Fruit fly (Drosophila melanogaster): Measurements from ENCODE around the gene Iml1.

Gene Iml1

dm6 chr3L:1502086-1502893 lies 31.5 kb downstream of the Iml1 start, which contains the start of the genes hfp and Psa:
hfp (minus strand) TSS chr3L:1502590.
Psa (plus strand) TSS chr3L:1502843.
- TF ChIP-seq gl (tag; optimal IDR thresholded peaks at IDR 0.05): no peak
- no peak for TF ChIP-seq CG32121 (GFP tag; IDR thresholded peaks at IDR 0.05)
- no peak for TF ChIP-seq CG9948 (tag; optimal IDR thresholded peaks at IDR 0.05)
- TF ChIP-seq Pif1A (GFP tag; optimal IDR thresholded peaks at IDR 0.05): no peak
- TF ChIP-seq CG8159 (tag; optimal IDR thresholded peaks at IDR 0.05): no peak
- no peak for TF ChIP-seq CG4496 (GFP tag; IDR thresholded peaks at IDR 0.05)
- TF ChIP-seq CG34367 (tag; optimal IDR thresholded peaks at IDR 0.05): no peak
- TF ChIP-seq CG14655 (GFP tag; optimal IDR thresholded peaks at IDR 0.05): no peak
- no peak for TF ChIP-seq Snoo (tag; optimal IDR thresholded peaks at IDR 0.05)
- TF ChIP-seq Ets98B (GFP tag; IDR thresholded peaks at IDR 0.05): no peak
- no peak for TF ChIP-seq EcR (GFP tag; optimal IDR thresholded peaks at IDR 0.05)
- TF ChIP-seq CG8301 (tag; optimal IDR thresholded peaks at IDR 0.05): no peak
- no peak for TF ChIP-seq CG15710 (tag; optimal IDR thresholded peaks at IDR 0.05)

DNA sequence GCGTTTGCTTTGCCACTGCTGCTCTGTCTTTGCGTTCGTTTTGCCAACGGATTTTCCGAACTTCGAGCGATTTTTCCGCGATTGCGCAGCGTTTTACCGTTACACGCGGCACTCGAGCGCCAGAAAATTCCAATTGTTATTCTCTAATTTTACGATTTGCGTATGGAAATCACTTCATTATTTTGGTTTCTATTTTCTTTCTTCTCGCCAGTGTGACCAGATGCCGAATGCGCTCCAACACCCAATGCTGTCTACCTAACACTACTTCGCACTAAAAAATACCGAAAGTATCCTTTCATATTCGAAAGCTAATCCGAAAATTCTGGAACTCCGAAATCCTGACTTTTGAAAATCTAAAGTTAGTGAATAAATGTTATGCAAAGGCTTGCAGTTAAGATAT lies 37.4 kb downstream of the Iml1 start, which contains the start of gene CG12084:
Gene CG12084 (minus strand): TSS at position 236 of the 400 bp plus-strand sequence.
- TF ChIP-seq CG8301 (tag; optimal IDR thresholded peaks at IDR 0.05) (no peak), CG9948 (tag; optimal IDR thresholded peaks at IDR 0.05) (no peak), D1 (tag; optimal IDR thresholded peaks at IDR 0.05) (no peak), CG13204 (GFP tag; optimal IDR thresholded peaks at IDR 0.05) (no peak), CG12605 (GFP tag; IDR thresholded peaks at IDR 0.05) (peak; percentile 9; the same call in 1 of the 2 replicates), CG17806 (tag; optimal IDR thresholded peaks at IDR 0.05) (no peak), rn (GFP tag; IDR thresholded peaks at IDR 0.05) (no peak)

DNA sequence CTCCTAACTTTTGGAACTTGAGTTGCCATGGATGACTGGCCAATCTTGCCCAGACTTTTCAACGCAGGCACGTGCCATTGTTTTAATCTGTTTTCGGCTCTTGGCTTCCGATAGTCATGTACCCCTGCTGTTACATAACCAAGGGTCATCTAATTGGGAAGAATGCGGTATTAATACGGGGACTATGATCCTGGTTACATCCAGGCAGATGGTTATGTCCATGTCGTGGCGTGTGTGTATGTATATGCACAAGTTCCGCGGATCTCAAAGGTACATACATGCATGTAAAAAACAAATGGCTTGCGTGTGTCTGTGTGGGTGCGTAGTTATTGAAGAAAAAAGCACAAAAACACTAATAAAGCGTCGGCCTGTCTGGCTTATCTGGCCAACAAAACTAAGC lies 38.0 kb downstream of the Iml1 start:
- no peak for TF ChIP-seq CG17806 (tag; optimal IDR thresholded peaks at IDR 0.05)
- TF ChIP-seq gl (tag; optimal IDR thresholded peaks at IDR 0.05): no peak
- TF ChIP-seq CG8301 (tag; optimal IDR thresholded peaks at IDR 0.05): no peak
- TF ChIP-seq EcR (GFP tag; optimal IDR thresholded peaks at IDR 0.05): no peak
- TF ChIP-seq CG8159 (tag; optimal IDR thresholded peaks at IDR 0.05): no peak
- TF ChIP-seq D1 (tag; optimal IDR thresholded peaks at IDR 0.05): no peak
- TF ChIP-seq CG14655 (GFP tag; optimal IDR thresholded peaks at IDR 0.05): no peak

DNA sequence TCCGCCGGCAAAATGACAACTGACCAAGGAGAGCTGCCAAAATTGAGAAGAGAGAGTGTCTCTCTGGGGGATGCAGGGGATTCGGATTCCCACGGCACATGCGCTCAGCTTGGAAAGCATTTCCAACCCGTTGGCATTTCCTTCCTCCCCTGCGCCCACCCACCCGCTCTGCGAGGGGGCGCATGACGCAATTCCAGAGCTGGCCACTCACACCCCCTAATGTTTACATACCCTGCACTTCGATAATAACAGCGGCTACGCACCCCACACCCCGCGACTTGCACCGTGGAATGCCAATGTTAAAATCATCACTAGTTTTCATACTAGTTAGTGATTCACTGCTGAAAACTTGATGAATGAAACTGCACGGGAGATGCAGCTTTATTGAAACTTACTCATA lies 44.3 kb downstream of the Iml1 start, which contains the start of gene stet:
Gene stet (minus strand): TSS at position 25 of the 400 bp plus-strand sequence.
- TF ChIP-seq CG4496 (GFP tag; IDR thresholded peaks at IDR 0.05): peak; percentile 61; the same call in 1 of the 3 replicates
- TF ChIP-seq Pif1A (GFP tag; optimal IDR thresholded peaks at IDR 0.05): no peak
- TF ChIP-seq CG12605 (GFP tag; IDR thresholded peaks at IDR 0.05): peak; percentile 49; the same call in 1 of the 2 replicates
- TF ChIP-seq CG10348 (GFP tag; IDR thresholded peaks at IDR 0.05): no peak
- TF ChIP-seq CG32121 (GFP tag; IDR thresholded peaks at IDR 0.05): 0 out of 2 replicates have a peak, but pooled peaks have one; percentile 21

dm6 chr3L:1488592-1489183 lies 45.1 kb downstream of the Iml1 start:
- no peak for TF ChIP-seq CG15710 (tag; optimal IDR thresholded peaks at IDR 0.05)
- TF ChIP-seq CG34367 (tag; optimal IDR thresholded peaks at IDR 0.05): no peak
- no peak for TF ChIP-seq D1 (tag; optimal IDR thresholded peaks at IDR 0.05)
- TF ChIP-seq Pif1A (GFP tag; optimal IDR thresholded peaks at IDR 0.05): no peak
- no peak for TF ChIP-seq CG32121 (GFP tag; IDR thresholded peaks at IDR 0.05)
- TF ChIP-seq Ets98B (GFP tag; IDR thresholded peaks at IDR 0.05): peak; percentile 56; the same call in 1 of the 2 replicates
- TF ChIP-seq CG14655 (GFP tag; optimal IDR thresholded peaks at IDR 0.05): no peak
- TF ChIP-seq EcR (GFP tag; optimal IDR thresholded peaks at IDR 0.05): peak; percentile 92
- no peak for TF ChIP-seq CG17806 (tag; optimal IDR thresholded peaks at IDR 0.05)
- no peak for TF ChIP-seq CG8159 (tag; optimal IDR thresholded peaks at IDR 0.05)
- TF ChIP-seq CG4496 (GFP tag; IDR thresholded peaks at IDR 0.05): peak; percentile 14; the same call in 1 of the 3 replicates
- TF ChIP-seq fd96Ca (GFP tag; IDR thresholded peaks at IDR 0.05): no peak
- TF ChIP-seq CG8301 (tag; optimal IDR thresholded peaks at IDR 0.05): no peak
- no peak for TF ChIP-seq rn (GFP tag; IDR thresholded peaks at IDR 0.05)
- no peak for TF ChIP-seq CG12605 (GFP tag; IDR thresholded peaks at IDR 0.05)
- TF ChIP-seq CG9948 (tag; optimal IDR thresholded peaks at IDR 0.05): no peak
- TF ChIP-seq gl (tag; optimal IDR thresholded peaks at IDR 0.05): no peak
- peak; percentile 26 for TF ChIP-seq Pif1B (GFP tag; optimal IDR thresholded peaks at IDR 0.05)
- no peak for TF ChIP-seq CG10348 (GFP tag; IDR thresholded peaks at IDR 0.05)
- TF ChIP-seq CG13204 (GFP tag; optimal IDR thresholded peaks at IDR 0.05): no peak
- TF ChIP-seq Snoo (tag; optimal IDR thresholded peaks at IDR 0.05): peak; percentile 9

DNA sequence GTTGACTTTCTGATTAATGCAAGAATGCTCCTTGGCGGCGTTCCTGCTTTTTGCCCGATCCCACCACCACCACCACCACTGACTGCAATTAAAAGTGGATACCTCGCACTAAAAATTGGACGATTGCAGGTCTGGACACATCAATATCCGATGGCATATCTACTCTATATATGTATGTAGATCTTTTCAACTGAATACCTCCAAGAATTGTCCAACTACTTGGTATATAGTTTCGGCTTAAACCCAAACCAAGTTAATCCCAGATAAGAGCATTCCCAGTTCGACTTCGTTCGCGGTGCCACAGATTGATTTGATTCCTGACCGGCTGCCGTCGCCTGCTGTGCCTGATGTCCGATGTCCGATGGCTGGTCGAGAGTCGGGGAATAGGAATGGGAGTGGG lies 49.1 kb downstream of the Iml1 start:
- TF ChIP-seq EcR (GFP tag; optimal IDR thresholded peaks at IDR 0.05) (no peak), Pif1A (GFP tag; optimal IDR thresholded peaks at IDR 0.05) (no peak), CG8159 (tag; optimal IDR thresholded peaks at IDR 0.05) (peak; percentile 57), CG12605 (GFP tag; IDR thresholded peaks at IDR 0.05) (no peak), CG9948 (tag; optimal IDR thresholded peaks at IDR 0.05) (peak; percentile 58), CG15710 (tag; optimal IDR thresholded peaks at IDR 0.05) (peak; percentile 1), Ets98B (GFP tag; IDR thresholded peaks at IDR 0.05) (no peak), CG32121 (GFP tag; IDR thresholded peaks at IDR 0.05) (no peak), CG34367 (tag; optimal IDR thresholded peaks at IDR 0.05) (no peak), CG17806 (tag; optimal IDR thresholded peaks at IDR 0.05) (peak; percentile 41), CG10348 (GFP tag; IDR thresholded peaks at IDR 0.05) (no peak), CG13204 (GFP tag; optimal IDR thresholded peaks at IDR 0.05) (no peak), fd96Ca (GFP tag; IDR thresholded peaks at IDR 0.05) (peak; percentile 15; the same call in 1 of the 3 replicates), Snoo (tag; optimal IDR thresholded peaks at IDR 0.05) (no peak), CG14655 (GFP tag; optimal IDR thresholded peaks at IDR 0.05) (peak; percentile 79), D1 (tag; optimal IDR thresholded peaks at IDR 0.05) (no peak), CG8301 (tag; optimal IDR thresholded peaks at IDR 0.05) (peak; percentile 66), CG4496 (GFP tag; IDR thresholded peaks at IDR 0.05) (0 out of 3 replicates have a peak, but pooled peaks have one; percentile 17), rn (GFP tag; IDR thresholded peaks at IDR 0.05) (no peak), Pif1B (GFP tag; optimal IDR thresholded peaks at IDR 0.05) (no peak), gl (tag; optimal IDR thresholded peaks at IDR 0.05) (peak; percentile 22)
